Worm (Caenorhabditis elegans): Measurements from ENCODE around the gene med-1.

The med-1 gene

DNA sequence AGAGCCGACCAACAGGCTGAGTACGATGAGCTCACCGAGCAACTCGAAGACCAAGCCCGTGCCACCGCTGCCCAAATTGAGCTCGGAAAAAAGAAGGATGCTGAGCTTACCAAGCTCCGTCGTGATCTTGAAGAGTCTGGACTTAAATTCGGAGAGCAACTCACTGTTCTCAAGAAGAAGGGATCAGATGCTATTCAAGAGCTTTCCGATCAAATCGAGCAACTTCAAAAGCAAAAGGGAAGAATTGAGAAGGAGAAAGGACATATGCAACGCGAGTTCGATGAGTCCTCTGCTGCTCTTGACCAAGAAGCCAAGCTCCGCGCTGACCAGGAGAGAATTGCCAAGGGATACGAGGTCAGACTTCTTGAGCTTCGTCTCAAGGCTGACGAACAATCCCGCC is 41.8 kb downstream of the med-1 start:
- TF ChIP-seq ceh-82 (tag; optimal IDR thresholded peaks at IDR 0.05) (no peak), elt-3 (tag; optimal IDR thresholded peaks at IDR 0.05) (no peak), mbf-1 (tag; optimal IDR thresholded peaks at IDR 0.05) (no peak), alr-1 (tag; optimal IDR thresholded peaks at IDR 0.05) (no peak)

ce11 chrX:12476412-12476811 is 46.0 kb downstream of the med-1 start:
- no peak for TF ChIP-seq dmd-4 (tag; optimal IDR thresholded peaks at IDR 0.05)
- no peak for TF ChIP-seq ZK546.5 (tag; optimal IDR thresholded peaks at IDR 0.05)
- TF ChIP-seq peb-1 (tag; optimal IDR thresholded peaks at IDR 0.05) = no peak

ce11 chrX:12477341-12477740 is 46.9 kb downstream of the med-1 start, which contains the start of gene F45E6.1:
Gene F45E6.1, minus strand, starts transcription at chrX:12477441.
- TF ChIP-seq nhr-23 (tag; optimal IDR thresholded peaks at IDR 0.05) (no peak), gmeb-1 (tag; optimal IDR thresholded peaks at IDR 0.05) (no peak), ztf-1 (GFP tag; conservative IDR thresholded peaks at IDR 0.05) (no peak), sma-9 (GFP tag; optimal IDR thresholded peaks at IDR 0.05) (no peak), sma-9 (tag; optimal IDR thresholded peaks at IDR 0.05) (no peak), nhr-21 (tag; optimal IDR thresholded peaks at IDR 0.05) (no peak), peb-1 (tag; optimal IDR thresholded peaks at IDR 0.05) (no peak), C34F6.9 (tag; optimal IDR thresholded peaks at IDR 0.05) (no peak), sma-3 (GFP tag; optimal IDR thresholded peaks at IDR 0.05) (no peak), blmp-1 (tag; optimal IDR thresholded peaks at IDR 0.05; ENCODE audit: insufficient read depth) (no peak)

- TF ChIP-seq Y55F3AM.14 (GFP tag; optimal IDR thresholded peaks at IDR 0.05) (no peak), nhr-25 (tag; optimal IDR thresholded peaks at IDR 0.05) (no peak)
These were observed 48.1 kb downstream of the med-1 start for ce11 chrX:12478465-12478864.

DNA sequence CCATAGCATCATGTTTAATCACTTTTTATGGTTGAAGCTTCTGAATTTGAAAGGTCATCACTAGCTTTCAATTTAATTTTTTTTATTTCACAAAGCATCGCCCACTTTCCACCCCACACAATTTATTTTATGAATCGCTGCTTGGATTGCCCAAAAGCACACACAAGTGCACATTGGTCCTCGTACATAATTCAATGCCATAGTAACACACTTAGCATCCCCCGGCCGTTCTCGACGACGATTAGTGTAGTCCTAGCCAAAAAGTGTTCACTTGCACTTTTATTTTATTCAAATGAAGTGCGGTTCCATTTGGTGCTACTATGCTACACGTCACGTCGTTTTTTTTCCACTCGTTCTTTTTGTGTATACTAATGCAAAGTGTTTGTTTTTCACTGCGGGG is 48.6 kb downstream of the med-1 start:
- TF ChIP-seq mab-5 (tag; optimal IDR thresholded peaks at IDR 0.05) = no peak
- no peak for TF ChIP-seq egl-27 (tag; optimal IDR thresholded peaks at IDR 0.05)
- no peak for TF ChIP-seq nhr-237 (tag; optimal IDR thresholded peaks at IDR 0.05)
- no peak for TF ChIP-seq skn-1 (tag; optimal IDR thresholded peaks at IDR 0.05)
- TF ChIP-seq ceh-16 (tag; optimal IDR thresholded peaks at IDR 0.05) = no peak
- no peak for TF ChIP-seq ztf-11 (tag; optimal IDR thresholded peaks at IDR 0.05)
- TF ChIP-seq nhr-6 (tag; optimal IDR thresholded peaks at IDR 0.05) = no peak
- TF ChIP-seq nhr-129 (tag; optimal IDR thresholded peaks at IDR 0.05) = no peak
- TF ChIP-seq elt-1 (tag; optimal IDR thresholded peaks at IDR 0.05) = no peak
- TF ChIP-seq sma-9 (GFP tag; optimal IDR thresholded peaks at IDR 0.05) = no peak
- no peak for TF ChIP-seq sma-9 (tag; optimal IDR thresholded peaks at IDR 0.05)
- TF ChIP-seq mbf-1 (tag; optimal IDR thresholded peaks at IDR 0.05) = no peak
- no peak for TF ChIP-seq nhr-77 (tag; optimal IDR thresholded peaks at IDR 0.05)
- no peak for TF ChIP-seq peb-1 (tag; optimal IDR thresholded peaks at IDR 0.05)
- TF ChIP-seq blmp-1 (tag; optimal IDR thresholded peaks at IDR 0.05; ENCODE audit: insufficient read depth) = no peak
- TF ChIP-seq unc-62 (GFP tag; optimal IDR thresholded peaks at IDR 0.05) = no peak
- no peak for TF ChIP-seq ZK546.5 (tag; optimal IDR thresholded peaks at IDR 0.05)
- TF ChIP-seq C34F6.9 (tag; optimal IDR thresholded peaks at IDR 0.05) = no peak

DNA sequence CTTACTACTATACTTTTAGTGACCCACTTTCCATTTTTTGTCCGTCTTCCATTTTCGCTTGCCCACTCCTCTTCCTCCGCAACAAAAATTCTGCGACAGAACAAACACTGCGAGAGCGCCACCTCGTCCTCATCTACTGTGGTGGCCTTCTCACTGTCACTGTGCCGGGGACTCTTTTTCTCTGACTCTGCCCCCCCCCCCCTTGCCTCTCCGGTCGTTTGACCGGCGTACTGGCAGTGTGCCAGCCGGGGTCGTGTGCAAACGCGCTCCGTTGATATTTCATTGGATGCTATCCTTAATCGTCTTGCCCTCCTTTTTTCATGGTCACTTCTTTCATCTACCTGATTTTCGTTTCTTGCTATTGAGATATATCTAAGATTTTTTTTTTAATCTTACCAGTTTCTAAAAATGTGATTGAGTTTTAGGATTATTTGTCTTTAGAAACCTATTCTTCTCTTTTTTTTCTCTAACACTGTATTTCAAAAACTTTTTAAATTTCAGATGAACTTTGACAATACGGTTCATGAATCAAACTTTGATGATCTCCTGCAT is 50.1 kb downstream of the med-1 start, which contains the start of gene atf-6:
Gene atf-6 (plus strand): TSS at position 502 of the 552 bp plus-strand sequence.
- no peak for TF ChIP-seq elt-1 (tag; optimal IDR thresholded peaks at IDR 0.05)
- peak; percentile 72 for TF ChIP-seq fos-1 (tag; optimal IDR thresholded peaks at IDR 0.05)
- peak; percentile 52 for TF ChIP-seq ztf-4 (tag; optimal IDR thresholded peaks at IDR 0.05)
- peak; percentile 76 for TF ChIP-seq ceh-16 (tag; optimal IDR thresholded peaks at IDR 0.05)
- peak; percentile 52 for TF ChIP-seq ceh-82 (tag; optimal IDR thresholded peaks at IDR 0.05)
- TF ChIP-seq lsy-2 (tag; optimal IDR thresholded peaks at IDR 0.05) = peak in 1 of 2 experiments; percentile 77
- TF ChIP-seq nhr-10 (tag; optimal IDR thresholded peaks at IDR 0.05) = no peak
- no peak for TF ChIP-seq R02D3.7 (tag; optimal IDR thresholded peaks at IDR 0.05)
- TF ChIP-seq nhr-21 (tag; optimal IDR thresholded peaks at IDR 0.05) = peak; percentile 73
- TF ChIP-seq F13H6.1 (tag; optimal IDR thresholded peaks at IDR 0.05) = peak; percentile 95
- peak; percentile 90 for TF ChIP-seq zag-1 (tag; optimal IDR thresholded peaks at IDR 0.05)
- TF ChIP-seq nhr-129 (tag; optimal IDR thresholded peaks at IDR 0.05) = peak; percentile 86
- no peak for TF ChIP-seq nhr-77 (tag; optimal IDR thresholded peaks at IDR 0.05)
- TF ChIP-seq mab-5 (tag; optimal IDR thresholded peaks at IDR 0.05) = peak; percentile 85
- no peak for TF ChIP-seq dmd-4 (tag; optimal IDR thresholded peaks at IDR 0.05)
- TF ChIP-seq C34F6.9 (tag; optimal IDR thresholded peaks at IDR 0.05) = peak; percentile 83
- peak; percentile 76 for TF ChIP-seq unc-55 (GFP tag; optimal IDR thresholded peaks at IDR 0.05)
- peak; percentile 85 for TF ChIP-seq lin-13 (GFP tag; optimal IDR thresholded peaks at IDR 0.05)
- TF ChIP-seq alr-1 (tag; optimal IDR thresholded peaks at IDR 0.05) = no peak
- TF ChIP-seq sma-9 (GFP tag; optimal IDR thresholded peaks at IDR 0.05) = peak; percentile 85
- no peak for TF ChIP-seq sma-9 (tag; optimal IDR thresholded peaks at IDR 0.05)
- TF ChIP-seq snpc-4 (tag; optimal IDR thresholded peaks at IDR 0.05) = peak; percentile 37
- peak; percentile 61 for TF ChIP-seq lin-11 (tag; optimal IDR thresholded peaks at IDR 0.05)
- no peak for TF ChIP-seq ztf-1 (GFP tag; conservative IDR thresholded peaks at IDR 0.05)
- TF ChIP-seq nhr-25 (tag; optimal IDR thresholded peaks at IDR 0.05) = no peak
- no peak for TF ChIP-seq mbf-1 (tag; optimal IDR thresholded peaks at IDR 0.05)
- TF ChIP-seq unc-62 (GFP tag; optimal IDR thresholded peaks at IDR 0.05) = no peak
- peak; percentile 40 for TF ChIP-seq egl-27 (tag; optimal IDR thresholded peaks at IDR 0.05)
- TF ChIP-seq lin-39 (tag; optimal IDR thresholded peaks at IDR 0.05) = no peak
